Worm (Caenorhabditis elegans): ENCODE measurements around the gene erh-1.
A peak's percentile ranks its signal among the peaks of the same experiment; 100 is the strongest.

The erh-1 gene

DNA sequence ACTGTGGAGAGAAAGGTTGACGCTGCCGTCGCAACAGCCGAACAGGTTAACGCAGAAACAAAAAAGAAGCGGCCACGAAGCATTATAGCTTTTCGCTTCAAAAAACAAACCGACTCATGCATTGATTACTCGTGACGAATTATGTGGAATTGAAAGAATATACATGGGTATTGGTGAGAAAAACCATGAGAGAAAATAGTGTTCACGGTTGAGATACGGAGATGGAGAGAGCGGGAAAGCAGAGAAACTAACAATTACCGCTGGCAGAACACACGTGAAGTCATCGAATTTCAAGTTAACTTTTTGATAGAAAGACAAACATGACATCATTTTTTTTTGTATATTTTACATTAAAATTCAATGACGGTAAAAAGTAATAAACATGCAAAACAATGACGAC lies 43.6 kb downstream of the erh-1 start:
- peak; percentile 61 for TF ChIP-seq dve-1 (tag; optimal IDR thresholded peaks at IDR 0.05; ENCODE audit: insufficient read depth)
- TF ChIP-seq Y5F2A.4 (GFP tag; optimal IDR thresholded peaks at IDR 0.05) = no peak
- no peak for TF ChIP-seq cey-2 (tag; optimal IDR thresholded peaks at IDR 0.05; ENCODE audit: borderline replicate concordance, insufficient read depth)
- TF ChIP-seq hlh-11 (tag; optimal IDR thresholded peaks at IDR 0.05) = peak; percentile 36
- 0 out of 2 replicates have a peak, but pooled peaks have one; percentile 26 for TF ChIP-seq egl-43 (GFP tag; IDR thresholded peaks at IDR 0.05)
- TF ChIP-seq ceh-82 (tag; optimal IDR thresholded peaks at IDR 0.05) = no peak
- peak; percentile 2 for TF ChIP-seq pqm-1 (tag; optimal IDR thresholded peaks at IDR 0.05)
- no peak for TF ChIP-seq daf-16 (GFP tag; optimal IDR thresholded peaks at IDR 0.05)
- TF ChIP-seq daf-16 (tag; optimal IDR thresholded peaks at IDR 0.05) = peak; percentile 39
- no peak for TF ChIP-seq nhr-77 (tag; optimal IDR thresholded peaks at IDR 0.05)
- TF ChIP-seq zag-1 (tag; optimal IDR thresholded peaks at IDR 0.05) = no peak
- TF ChIP-seq ctbp-1 (GFP tag; IDR thresholded peaks at IDR 0.05) = no peak
- TF ChIP-seq tra-1 (GFP tag; IDR thresholded peaks at IDR 0.05) = no peak
- TF ChIP-seq snpc-1.2 (GFP tag; IDR thresholded peaks at IDR 0.05) = no peak
- peak in 1 of 2 experiments; percentile 71 for TF ChIP-seq mdl-1 (tag; optimal IDR thresholded peaks at IDR 0.05)
- no peak for TF ChIP-seq madf-9 (GFP tag; conservative IDR thresholded peaks at IDR 0.05)
- TF ChIP-seq F26F4.8 (GFP tag; conservative IDR thresholded peaks at IDR 0.05) = 0 out of 2 replicates have a peak, but pooled peaks have one; percentile 34
- TF ChIP-seq ztf-7 (tag; optimal IDR thresholded peaks at IDR 0.05) = no peak
- peak in 1 of 2 experiments; percentile 48 for TF ChIP-seq lsy-2 (tag; optimal IDR thresholded peaks at IDR 0.05)
- no peak for TF ChIP-seq lin-29 (GFP tag; IDR thresholded peaks at IDR 0.05)
- TF ChIP-seq hlh-30 (tag; optimal IDR thresholded peaks at IDR 0.05; ENCODE audit: insufficient read depth) = peak; percentile 79
- peak; percentile 19 for TF ChIP-seq mxl-3 (GFP tag; optimal IDR thresholded peaks at IDR 0.05)
- no peak for TF ChIP-seq nhr-76 (tag; optimal IDR thresholded peaks at IDR 0.05)
- TF ChIP-seq unc-39 (tag; optimal IDR thresholded peaks at IDR 0.05) = no peak
- TF ChIP-seq unc-130 (GFP tag; optimal IDR thresholded peaks at IDR 0.05) = no peak
- TF ChIP-seq duxl-1 (tag; optimal IDR thresholded peaks at IDR 0.05; ENCODE audit: poor library complexity) = no peak
- peak; percentile 37 for TF ChIP-seq dmd-6 (GFP tag; IDR thresholded peaks at IDR 0.05)
- peak; percentile 29 for TF ChIP-seq lin-38 (GFP tag; IDR thresholded peaks at IDR 0.05)
- TF ChIP-seq dpl-1 (GFP tag; optimal IDR thresholded peaks at IDR 0.05) = peak; percentile 1
- TF ChIP-seq mes-2 (tag; optimal IDR thresholded peaks at IDR 0.05; ENCODE audit: poor library complexity, severe bottlenecking) = peak; percentile 41
- no peak for TF ChIP-seq saeg-2 (GFP tag; IDR thresholded peaks at IDR 0.05)
- peak in 1 of 2 experiments; percentile 14 for TF ChIP-seq hif-1 (tag; optimal IDR thresholded peaks at IDR 0.05)
- peak; percentile 55 for TF ChIP-seq nhr-28 (tag; optimal IDR thresholded peaks at IDR 0.05)
- TF ChIP-seq pha-4 (GFP tag; IDR thresholded peaks at IDR 0.05) = no peak
- no peak for TF ChIP-seq pha-4 (tag; optimal IDR thresholded peaks at IDR 0.05)
- TF ChIP-seq set-16 (GFP tag; IDR thresholded peaks at IDR 0.05) = no peak
- TF ChIP-seq aha-1 (tag) = no peak
- peak; percentile 8 for TF ChIP-seq T20F7.1 (GFP tag; optimal IDR thresholded peaks at IDR 0.05)
- no peak for TF ChIP-seq egl-27 (tag; optimal IDR thresholded peaks at IDR 0.05)
- 0 out of 2 replicates have a peak, but pooled peaks have one; percentile 18 for TF ChIP-seq hmg-1.1 (GFP tag; IDR thresholded peaks at IDR 0.05)
- no peak for TF ChIP-seq T26A8.4 (GFP tag; IDR thresholded peaks at IDR 0.05)

- TF ChIP-seq unc-62 (GFP tag; optimal IDR thresholded peaks at IDR 0.05 in 1 of 2) (peak in 1 of 2 experiments; percentile 88), unc-62 (tag; optimal IDR thresholded peaks at IDR 0.05) (no peak), Y105C5A.15 (GFP tag; IDR thresholded peaks at IDR 0.05) (no peak), nhr-76 (tag; optimal IDR thresholded peaks at IDR 0.05) (no peak), F26F4.8 (GFP tag; conservative IDR thresholded peaks at IDR 0.05) (no peak), nhr-48 (tag; optimal IDR thresholded peaks at IDR 0.05) (no peak), tra-1 (GFP tag; IDR thresholded peaks at IDR 0.05) (no peak), mxl-2 (GFP tag; conservative IDR thresholded peaks at IDR 0.05) (no peak), hif-1 (tag; optimal IDR thresholded peaks at IDR 0.05) (no peak), ceh-32 (tag; optimal IDR thresholded peaks at IDR 0.05; ENCODE audit: poor library complexity) (no peak), hlh-30 (tag; optimal IDR thresholded peaks at IDR 0.05; ENCODE audit: insufficient read depth) (no peak), daf-16 (GFP tag; optimal IDR thresholded peaks at IDR 0.05) (no peak), daf-16 (tag; optimal IDR thresholded peaks at IDR 0.05) (no peak), attf-4 (tag; optimal IDR thresholded peaks at IDR 0.05) (no peak), mep-1 (tag; optimal IDR thresholded peaks at IDR 0.05) (peak; percentile 9), dmd-6 (GFP tag; IDR thresholded peaks at IDR 0.05) (no peak), lin-13 (GFP tag; optimal IDR thresholded peaks at IDR 0.05) (no peak), aha-1 (tag) (peak; percentile 34), lin-39 (tag; optimal IDR thresholded peaks at IDR 0.05) (no peak)
Observed at ce11 chrV:10532725-10533124, 46.2 kb downstream of the erh-1 start, which contains the start of gene txt-10. Gene txt-10, minus strand, starts transcription at chrV:10532825.

Measured in whole organism, L4 larva.